Worm (Caenorhabditis elegans) whole organism, young adult: Measurements from ENCODE around the gene idpp-5.

Experiments used
- C06A6.2 ChIP-seq: fragments of 200-800 bp; sonication (Bioruptor generic); conservative IDR thresholded peaks from 2 replicates; pipeline ENCODE4 v1.3.6; 2022; ENCODE audit warnings: missing genetic modification characterization, missing compliant biosample characterization
- D2030.7 ChIP-seq: fragments of 200-800 bp; sonication (Bioruptor generic); IDR thresholded peaks from 2 replicates; pipeline ENCODE4 v1.3.6; 2022; ENCODE audit warnings: missing genetic modification reagents, missing genetic modification characterization, missing compliant biosample characterization
- F37B4.10 ChIP-seq: fragments of 200-800 bp; sonication (Bioruptor generic); IDR thresholded peaks from 2 replicates; pipeline ENCODE4 v1.3.6; 2022; ENCODE audit warnings: missing genetic modification characterization, missing compliant biosample characterization
- F39B2.1 ChIP-seq: fragments of 200-800 bp; sonication (Bioruptor generic); IDR thresholded peaks from 2 replicates; pipeline ENCODE4 v1.3.6; 2022; ENCODE audit warnings: missing genetic modification reagents, missing genetic modification characterization, missing compliant biosample characterization
- F55B11.4 ChIP-seq: sonication (generic microtip); optimal IDR thresholded peaks from 2 replicates; lab custom pipeline; 2016; ENCODE audit warnings: missing compliant biosample characterization, missing genetic modification characterization, borderline replicate concordance; ENCODE audit not compliant: insufficient read depth
- T26A5.8 ChIP-seq: sonication (generic microtip); optimal IDR thresholded peaks from 2 replicates; lab custom pipeline; 2016; ENCODE audit warnings: missing genetic modification characterization, missing compliant biosample characterization
- Y53F4B.3 ChIP-seq: fragments of 200-800 bp; sonication (Bioruptor generic); IDR thresholded peaks from 2 replicates; pipeline ENCODE4 v1.3.6; 2022; ENCODE audit warnings: missing genetic modification reagents, missing genetic modification characterization, missing compliant biosample characterization
- Y53G8AR.9 ChIP-seq: fragments of 200-800 bp; sonication (Bioruptor generic); conservative IDR thresholded peaks from 2 replicates; pipeline ENCODE4 v1.3.6; 2022; ENCODE audit warnings: missing genetic modification reagents, missing genetic modification characterization, missing compliant biosample characterization
- Y67H2A.10 ChIP-seq: fragments of 200-800 bp; sonication (Bioruptor generic); conservative IDR thresholded peaks from 2 replicates; pipeline ENCODE4 v1.3.6; 2022; ENCODE audit warnings: missing genetic modification reagents, missing genetic modification characterization, missing compliant biosample characterization
- aptf-2 ChIP-seq: fragments of 200-800 bp; sonication (Bioruptor generic); conservative IDR thresholded peaks from 2 replicates; pipeline ENCODE4 v1.3.6; 2022; ENCODE audit warnings: missing genetic modification reagents, missing genetic modification characterization, missing compliant biosample characterization
- aptf-3 ChIP-seq: fragments of 200-800 bp; sonication (Bioruptor generic); IDR thresholded peaks from 2 replicates; pipeline ENCODE4 v1.3.6; 2022; ENCODE audit warnings: missing genetic modification characterization, missing compliant biosample characterization
- atf-7 ChIP-seq: sonication (generic microtip); optimal IDR thresholded peaks from 2 replicates; lab custom pipeline; 2017; ENCODE audit warnings: mild to moderate bottlenecking, missing genetic modification characterization, missing compliant biosample characterization
- attf-6 ChIP-seq: fragments of 200-800 bp; sonication (Bioruptor generic); IDR thresholded peaks from 2 replicates; pipeline ENCODE4 v1.3.6; 2022; ENCODE audit warnings: missing genetic modification reagents, missing genetic modification characterization, missing compliant biosample characterization
- ceh-27 ChIP-seq: fragments of 200-800 bp; sonication (Bioruptor generic); optimal IDR thresholded peaks from 2 replicates; lab custom pipeline; 2018; ENCODE audit warnings: mild to moderate bottlenecking, missing genetic modification characterization, moderate library complexity, missing compliant biosample characterization
- ceh-79 ChIP-seq: sonication (generic microtip); optimal IDR thresholded peaks from 2 replicates; lab custom pipeline; 2017; ENCODE audit warnings: mild to moderate bottlenecking, missing genetic modification characterization, missing compliant biosample characterization
- dpl-1 ChIP-seq: fragments of 150-350 bp; optimal IDR thresholded peaks from 2 replicates; lab custom pipeline; 2014; ENCODE audit warnings: missing biosample characterization, missing genetic modification reagents, missing genetic modification characterization
- egl-18 ChIP-seq: fragments of 200-800 bp; sonication (Bioruptor generic); IDR thresholded peaks from 2 replicates; pipeline ENCODE4 v1.3.6; 2022; ENCODE audit warnings: missing genetic modification reagents, missing genetic modification characterization, missing compliant biosample characterization
- egrh-3 ChIP-seq: fragments of 200-800 bp; sonication (Bioruptor generic); IDR thresholded peaks from 2 replicates; pipeline ENCODE4 v1.3.6; 2022; ENCODE audit warnings: missing genetic modification reagents, missing genetic modification characterization, missing compliant biosample characterization
- ekl-4 ChIP-seq: fragments of 200-800 bp; sonication (Bioruptor generic); IDR thresholded peaks from 2 replicates; pipeline ENCODE4 v1.3.6; 2022; ENCODE audit warnings: missing genetic modification reagents, missing genetic modification characterization, missing compliant biosample characterization
- him-1 ChIP-seq: sonication (generic microtip); optimal IDR thresholded peaks from 2 replicates; lab custom pipeline; 2016; ENCODE audit warnings: missing genotype, missing genetic modification reagents, missing genetic modification characterization, missing compliant biosample characterization
- hmg-1.2 ChIP-seq: fragments of 200-800 bp; sonication (Bioruptor generic); IDR thresholded peaks from 2 replicates; pipeline ENCODE4 v1.3.6; 2022; ENCODE audit warnings: missing genetic modification reagents, missing genetic modification characterization, missing compliant biosample characterization
- hrde-1 ChIP-seq: sonication (generic microtip); optimal IDR thresholded peaks from 2 replicates; lab custom pipeline; 2016; ENCODE audit warnings: missing genetic modification characterization, mild to moderate bottlenecking, missing compliant biosample characterization, moderate library complexity, missing genotype, missing genetic modification reagents, borderline replicate concordance
- hsf-1 ChIP-seq: fragments of 200-800 bp; sonication (Bioruptor generic); IDR thresholded peaks from 2 replicates; pipeline ENCODE4 v1.3.6; 2022; ENCODE audit warnings: missing genetic modification reagents, missing genetic modification characterization, missing compliant biosample characterization
- let-607 ChIP-seq, 2 experiments: fragments of 200-800 bp in 1 of 2; sonication (Bioruptor generic) in 1 of 2; sonication (generic microtip) in 1 of 2; optimal IDR thresholded peaks; 2 replicates each; lab custom pipeline; 2016 to 2018; ENCODE audit warnings: mild to moderate bottlenecking in 2 of 2, missing compliant biosample characterization in 2 of 2, missing genetic modification characterization in 2 of 2, moderate library complexity in 2 of 2, missing genotype in 1 of 2
- lin-35 ChIP-seq, 3 experiments: fragments of 150-350 bp in 2 of 3; sonication (generic microtip) in 1 of 3; optimal IDR thresholded peaks; 2 replicates each; lab custom pipeline; 2014 to 2018; ENCODE audit warnings: missing biosample characterization in 3 of 3, missing genetic modification characterization in 3 of 3, missing genetic modification reagents in 3 of 3
- lin-54 ChIP-seq: fragments of 200-800 bp; sonication (Bioruptor generic); optimal IDR thresholded peaks from 2 replicates; lab custom pipeline; 2018; ENCODE audit warnings: mild to moderate bottlenecking, missing genetic modification characterization, missing compliant biosample characterization
- lsy-27 ChIP-seq: sonication (generic microtip); optimal IDR thresholded peaks from 2 replicates; lab custom pipeline; 2017; ENCODE audit warnings: missing genetic modification characterization, mild to moderate bottlenecking, missing compliant biosample characterization, antibody characterized with exemption, missing genotype, borderline replicate concordance; ENCODE audit not compliant: insufficient read depth
- madf-6 ChIP-seq: fragments of 200-800 bp; sonication (Bioruptor generic); IDR thresholded peaks from 2 replicates; pipeline ENCODE4 v1.3.6; 2022; ENCODE audit warnings: missing genetic modification reagents, missing genetic modification characterization, missing compliant biosample characterization
- mcd-1 ChIP-seq: fragments of 200-800 bp; sonication (Bioruptor generic); IDR thresholded peaks from 2 replicates; pipeline ENCODE4 v1.3.6; 2022; ENCODE audit warnings: missing genetic modification reagents, missing genetic modification characterization, missing compliant biosample characterization
- mes-4 ChIP-seq: sonication (generic microtip); optimal IDR thresholded peaks from 2 replicates; lab custom pipeline; 2016; ENCODE audit warnings: missing genotype, missing genetic modification characterization, missing compliant biosample characterization
- mxl-1 ChIP-seq: sonication (generic microtip); optimal IDR thresholded peaks from 2 replicates; lab custom pipeline; 2016; ENCODE audit warnings: missing genetic modification characterization, missing compliant biosample characterization
- nfya-2 ChIP-seq: fragments of 200-800 bp; sonication (Bioruptor generic); IDR thresholded peaks from 2 replicates; pipeline ENCODE4 v1.3.6; 2022; ENCODE audit warnings: missing genetic modification reagents, missing genetic modification characterization, missing compliant biosample characterization
- nhr-90 ChIP-seq: sonication (generic microtip); optimal IDR thresholded peaks from 2 replicates; lab custom pipeline; 2016; ENCODE audit warnings: missing genotype, mild to moderate bottlenecking, missing genetic modification characterization, missing compliant biosample characterization
- pha-4 ChIP-seq: fragments of 150-350 bp; sonication (generic microtip); optimal IDR thresholded peaks from 2 replicates; lab custom pipeline; 2014; ENCODE audit warnings: missing biosample characterization, missing genetic modification reagents, missing genetic modification characterization
- rcor-1 ChIP-seq: fragments of 200-800 bp; sonication (Bioruptor generic); IDR thresholded peaks from 2 replicates; pipeline ENCODE4 v1.3.6; 2022; ENCODE audit warnings: missing genetic modification reagents, missing genetic modification characterization, missing compliant biosample characterization
- sdz-38 ChIP-seq: sonication (generic microtip); optimal IDR thresholded peaks from 2 replicates; lab custom pipeline; 2016; ENCODE audit warnings: missing genotype, missing genetic modification characterization, missing compliant biosample characterization
- sea-2 ChIP-seq: fragments of 200-800 bp; sonication (Bioruptor generic); IDR thresholded peaks from 2 replicates; pipeline ENCODE4 v1.3.6; 2022; ENCODE audit warnings: missing genetic modification characterization, missing compliant biosample characterization
- snpc-1.1 ChIP-seq: sonication (generic microtip); optimal IDR thresholded peaks from 2 replicates; lab custom pipeline; 2017; ENCODE audit warnings: missing genetic modification characterization, mild to moderate bottlenecking, missing compliant biosample characterization, antibody characterized with exemption, moderate library complexity, missing genotype, missing genetic modification reagents; ENCODE audit not compliant: insufficient read depth
- snpc-1.3 ChIP-seq: sonication (generic microtip); optimal IDR thresholded peaks from 2 replicates; lab custom pipeline; 2017; ENCODE audit warnings: missing genetic modification characterization, mild to moderate bottlenecking, missing compliant biosample characterization, antibody characterized with exemption, moderate library complexity, missing genotype, missing genetic modification reagents; ENCODE audit not compliant: insufficient read depth
- snpc-3.4 ChIP-seq: sonication (generic microtip); optimal IDR thresholded peaks from 2 replicates; lab custom pipeline; 2017; ENCODE audit warnings: missing genetic modification characterization, mild to moderate bottlenecking, missing compliant biosample characterization, antibody characterized with exemption, moderate library complexity, missing genotype, missing genetic modification reagents
- snpc-4 ChIP-seq, 5 experiments: fragments of 150-350 bp in 1 of 5; sonication (generic microtip) in 4 of 5; optimal IDR thresholded peaks; 2 replicates each; lab custom pipeline; 2014 to 2018; ENCODE audit warnings: missing genetic modification characterization in 5 of 5, missing biosample characterization in 3 of 5, antibody characterized with exemption in 2 of 5, mild to moderate bottlenecking in 2 of 5, missing compliant biosample characterization in 2 of 5, missing genotype in 2 of 5, moderate library complexity in 2 of 5, missing genetic modification reagents in 1 of 5
- tbx-9 ChIP-seq: sonication (generic microtip); optimal IDR thresholded peaks from 2 replicates; lab custom pipeline; 2016; ENCODE audit warnings: borderline replicate concordance, missing genetic modification characterization, inconsistent platforms, missing compliant biosample characterization
- unc-130 ChIP-seq: sonication (generic microtip); optimal IDR thresholded peaks from 2 replicates; lab custom pipeline; 2016; ENCODE audit warnings: missing genetic modification reagents, missing genetic modification characterization, missing compliant biosample characterization
- unc-62 ChIP-seq: fragments of 150-350 bp; optimal IDR thresholded peaks from 2 replicates; lab custom pipeline; 2014; ENCODE audit warnings: missing biosample characterization, missing genetic modification reagents, missing genetic modification characterization
- zfh-2 ChIP-seq: fragments of 200-800 bp; sonication (Bioruptor generic); conservative IDR thresholded peaks from 2 replicates; pipeline ENCODE4 v1.3.6; 2022; ENCODE audit warnings: missing genetic modification reagents, missing genetic modification characterization, missing compliant biosample characterization
- ztf-25 ChIP-seq: fragments of 200-800 bp; sonication (Bioruptor generic); IDR thresholded peaks from 2 replicates; pipeline ENCODE4 v1.3.6; 2022; ENCODE audit warnings: missing genetic modification reagents, missing genetic modification characterization, missing compliant biosample characterization
- ztf-6 ChIP-seq: fragments of 200-800 bp; sonication (Bioruptor generic); IDR thresholded peaks from 2 replicates; pipeline ENCODE4 v1.3.6; 2022; ENCODE audit warnings: missing genetic modification reagents, missing genetic modification characterization, missing compliant biosample characterization

Gene idpp-5

ce11 chrX:3793389-3793788, 774 bp upstream of the idpp-5 start (continued):
- TF ChIP-seq snpc-1.1 (tag; lab: Kevin White, UChicago): peak; percentile 4
- peak; percentile 73 for TF ChIP-seq snpc-4 (GFP tag; optimal IDR thresholded peaks at IDR 0.05; lab: Kevin White, UChicago)
- TF ChIP-seq snpc-4 (tag; optimal IDR thresholded peaks at IDR 0.05; lab: Kevin White, UChicago): peak in 3 of 4 experiments; percentile 59 to 80 (median 70)
- TF ChIP-seq madf-6 (GFP tag; lab: Robert Waterston, UW): peak; percentile 61; the same call in 1 of the 2 replicates
- TF ChIP-seq sdz-38 (tag; lab: Kevin White, UChicago): no peak
- peak; percentile 76 for TF ChIP-seq ekl-4 (GFP tag; lab: Robert Waterston, UW)
- peak; percentile 77 for TF ChIP-seq rcor-1 (GFP tag; lab: Robert Waterston, UW)
- TF ChIP-seq snpc-3.4 (tag; lab: Kevin White, UChicago): peak; percentile 69
- TF ChIP-seq dpl-1 (GFP tag; lab: Kevin White, UChicago): no peak
- TF ChIP-seq let-607 (tag; optimal IDR thresholded peaks at IDR 0.05; lab: Kevin White, UChicago): peak in 1 of 2 experiments; percentile 34
- no peak for TF ChIP-seq ztf-6 (GFP tag; lab: Robert Waterston, UW)
- TF ChIP-seq hsf-1 (GFP tag; lab: Robert Waterston, UW): no peak
- no peak for TF ChIP-seq sea-2
- TF ChIP-seq T26A5.8 (tag; lab: Kevin White, UChicago): peak; percentile 51
- peak; percentile 51 for TF ChIP-seq mxl-1
- 0 out of 2 replicates have a peak, but pooled peaks have one; percentile 31 for TF ChIP-seq F39B2.1 (GFP tag; lab: Robert Waterston, UW)
- no peak for TF ChIP-seq lin-35 (GFP tag; optimal IDR thresholded peaks at IDR 0.05; lab: Kevin White, UChicago)
- peak; percentile 57 for TF ChIP-seq hmg-1.2 (GFP tag; lab: Robert Waterston, UW)
- TF ChIP-seq attf-6 (GFP tag; lab: Robert Waterston, UW): peak; percentile 62
- no peak for TF ChIP-seq egl-18 (GFP tag; lab: Robert Waterston, UW)
- peak; percentile 62 for TF ChIP-seq mes-4
- TF ChIP-seq C06A6.2 (GFP tag; lab: Robert Waterston, UW): no peak
- no peak for TF ChIP-seq tbx-9 (tag; lab: Kevin White, UChicago)
- TF ChIP-seq lin-54 (GFP tag; lab: Kevin White, UChicago): peak; percentile 41
- no peak for TF ChIP-seq pha-4 (tag; lab: Kevin White, UChicago)
- TF ChIP-seq ztf-25 (GFP tag; lab: Robert Waterston, UW): peak; percentile 84; the same call in 1 of the 2 replicates
- no peak for TF ChIP-seq zfh-2 (GFP tag; lab: Robert Waterston, UW)
- TF ChIP-seq unc-130: peak; percentile 16
- TF ChIP-seq him-1 (tag; lab: Kevin White, UChicago): peak; percentile 91
- TF ChIP-seq nhr-90 (tag; lab: Kevin White, UChicago): peak; percentile 86
- TF ChIP-seq egrh-3 (GFP tag; lab: Robert Waterston, UW): no peak
- TF ChIP-seq mcd-1 (GFP tag; lab: Robert Waterston, UW): peak; percentile 29; the same call in 1 of the 2 replicates
- TF ChIP-seq aptf-3: no peak
- peak; percentile 85 for TF ChIP-seq D2030.7
- peak; percentile 57 for TF ChIP-seq lsy-27
- TF ChIP-seq F55B11.4 (tag; lab: Kevin White, UChicago): no peak
- no peak for TF ChIP-seq aptf-2 (GFP tag; lab: Robert Waterston, UW)
- peak; percentile 41 for TF ChIP-seq Y53F4B.3 (GFP tag; lab: Robert Waterston, UW)
- no peak for TF ChIP-seq nfya-2 (GFP tag; lab: Robert Waterston, UW)
- TF ChIP-seq Y67H2A.10: no peak
- TF ChIP-seq atf-7 (tag; lab: Kevin White, UChicago): peak; percentile 26
- TF ChIP-seq hrde-1 (tag; lab: Kevin White, UChicago): no peak
- TF ChIP-seq F37B4.10 (GFP tag; lab: Robert Waterston, UW): no peak
- TF ChIP-seq snpc-1.3 (tag; lab: Kevin White, UChicago): peak; percentile 78
- peak; percentile 65 for TF ChIP-seq ceh-27
- no peak for TF ChIP-seq ceh-79 (tag; lab: Kevin White, UChicago)
- no peak for TF ChIP-seq unc-62 (GFP tag; lab: Kevin White, UChicago)
- 0 out of 2 replicates have a peak, but pooled peaks have one; percentile 29 for TF ChIP-seq Y53G8AR.9 (GFP tag; lab: Robert Waterston, UW)
